Worm (Caenorhabditis elegans) whole organism, L1 larva: Measurements from ENCODE around the gene lgc-1.

Source experiments
- ama-1 ChIP-seq: fragments of 150-350 bp; optimal IDR thresholded peaks from 2 replicates; lab custom pipeline; 2014
- ceh-63 ChIP-seq: fragments of 200-800 bp; sonication (Bioruptor generic); optimal IDR thresholded peaks from 2 replicates; lab custom pipeline; 2018; ENCODE audit warnings: mild to moderate bottlenecking, missing genetic modification characterization, missing compliant biosample characterization
- fkh-8 ChIP-seq: sonication (generic microtip); optimal IDR thresholded peaks from 2 replicates; lab custom pipeline; 2016; ENCODE audit warnings: mild to moderate bottlenecking, missing genetic modification characterization, missing compliant biosample characterization
- hlh-17 ChIP-seq: fragments of 200-800 bp; sonication (Bioruptor generic); optimal IDR thresholded peaks from 2 replicates; lab custom pipeline; 2018; ENCODE audit warnings: missing genetic modification characterization, mild to moderate bottlenecking, missing compliant biosample characterization, moderate library complexity, borderline replicate concordance
- jun-1 ChIP-seq: fragments of 150-350 bp; optimal IDR thresholded peaks from 2 replicates; lab custom pipeline; 2014; ENCODE audit warnings: missing biosample characterization, missing genetic modification reagents, missing genetic modification characterization
- lin-39 ChIP-seq: fragments of 150-350 bp; optimal IDR thresholded peaks from 2 replicates; lab custom pipeline; 2014; ENCODE audit warnings: missing biosample characterization, missing genetic modification reagents, missing genetic modification characterization
- nhr-11 ChIP-seq: fragments of 150-350 bp; optimal IDR thresholded peaks from 2 replicates; lab custom pipeline; 2014; ENCODE audit warnings: missing biosample characterization, missing genetic modification characterization
- nhr-77 ChIP-seq: fragments of 150-350 bp; optimal IDR thresholded peaks from 2 replicates; lab custom pipeline; 2014; ENCODE audit warnings: missing biosample characterization, missing genetic modification characterization
- unc-62 ChIP-seq: fragments of 150-350 bp; optimal IDR thresholded peaks from 2 replicates; lab custom pipeline; 2014; ENCODE audit warnings: missing biosample characterization, missing genetic modification reagents, missing genetic modification characterization
- unc-86 ChIP-seq: sonication (generic microtip); optimal IDR thresholded peaks from 2 replicates; lab custom pipeline; 2016; ENCODE audit warnings: missing genetic modification characterization, missing compliant biosample characterization
- ztf-11 ChIP-seq, 2 experiments: sonication (generic microtip); optimal IDR thresholded peaks; 2 replicates each; lab custom pipeline; 2016 to 2017; ENCODE audit warnings: missing genetic modification characterization in 2 of 2, missing biosample characterization in 1 of 2, missing compliant biosample characterization in 1 of 2
- ztf-4 ChIP-seq: fragments of 150-350 bp; optimal IDR thresholded peaks from 2 replicates; lab custom pipeline; 2014; ENCODE audit warnings: missing biosample characterization, missing genetic modification characterization

- peak; percentile 44 for TF ChIP-seq nhr-77 (tag; lab: Kevin White, UChicago)
- TF ChIP-seq unc-62 (GFP tag; lab: Kevin White, UChicago) = no peak
- peak; percentile 72 for TF ChIP-seq lin-39 (tag; lab: Kevin White, UChicago)
- no peak for TF ChIP-seq ama-1 (lab: Kevin White, UChicago)
- peak; percentile 26 for TF ChIP-seq jun-1 (tag; lab: Kevin White, UChicago)
- peak in 1 of 2 experiments; percentile 31 for TF ChIP-seq ztf-11 (tag; optimal IDR thresholded peaks at IDR 0.05; lab: Kevin White, UChicago)
- peak; percentile 67 for TF ChIP-seq ztf-4
- peak; percentile 86 for TF ChIP-seq unc-86
- TF ChIP-seq hlh-17 (GFP tag; lab: Kevin White, UChicago) = no peak
- peak; percentile 20 for TF ChIP-seq nhr-11 (tag; lab: Kevin White, UChicago)
- TF ChIP-seq ceh-63 (GFP tag; lab: Kevin White, UChicago) = no peak
- TF ChIP-seq fkh-8 (tag; lab: Kevin White, UChicago) = peak; percentile 86
Measured at ce11 chrV:4143034-4143433, 8.2 kb downstream of the lgc-1 start.
